Worm (Caenorhabditis elegans): Measurements from ENCODE around the gene clec-170.

clec-170 gene

ce11 chrIV:1228675-1229130 is 38.0 kb upstream of the clec-170 start, which contains the start of gene W09G12.7:
W09G12.7 (plus strand) TSS chrIV:1229080.
- no peak for TF ChIP-seq pat-9 (tag; optimal IDR thresholded peaks at IDR 0.05)
- no peak for TF ChIP-seq fax-1 (tag; optimal IDR thresholded peaks at IDR 0.05)

- TF ChIP-seq pha-4 (tag; optimal IDR thresholded peaks at IDR 0.05), result no peak
- no peak for TF ChIP-seq hlh-13 (GFP tag; optimal IDR thresholded peaks at IDR 0.05)
- TF ChIP-seq ceh-19 (GFP tag; optimal IDR thresholded peaks at IDR 0.05), result no peak
- no peak for TF ChIP-seq Y22D7AL.16 (tag; optimal IDR thresholded peaks at IDR 0.05)
- no peak for TF ChIP-seq ama-1 (optimal IDR thresholded peaks at IDR 0.05)
- no peak for TF ChIP-seq dmd-4 (tag; optimal IDR thresholded peaks at IDR 0.05; ENCODE audit: borderline replicate concordance)
- TF ChIP-seq pha-2 (tag; optimal IDR thresholded peaks at IDR 0.05), result no peak
- no peak for TF ChIP-seq pax-1 (tag; optimal IDR thresholded peaks at IDR 0.05)
- TF ChIP-seq ceh-6 (GFP tag; optimal IDR thresholded peaks at IDR 0.05), result no peak
- no peak for TF ChIP-seq unc-86 (tag; optimal IDR thresholded peaks at IDR 0.05)
- TF ChIP-seq pros-1 (tag; optimal IDR thresholded peaks at IDR 0.05), result no peak
- no peak for TF ChIP-seq lin-11 (tag; optimal IDR thresholded peaks at IDR 0.05)
- no peak for TF ChIP-seq elt-2 (tag; optimal IDR thresholded peaks at IDR 0.05)
- TF ChIP-seq pqm-1 (tag; optimal IDR thresholded peaks at IDR 0.05), result no peak
- TF ChIP-seq mec-3 (tag; optimal IDR thresholded peaks at IDR 0.05; ENCODE audit: borderline replicate concordance), result no peak
- TF ChIP-seq F13H6.1 (tag; optimal IDR thresholded peaks at IDR 0.05), result no peak
- no peak for TF ChIP-seq ceh-30 (tag; optimal IDR thresholded peaks at IDR 0.05)
- TF ChIP-seq sox-4 (tag; optimal IDR thresholded peaks at IDR 0.05), result no peak
- TF ChIP-seq rnt-1 (tag; optimal IDR thresholded peaks at IDR 0.05), result no peak
Observed at ce11 chrIV:1231589-1231988, 35.1 kb upstream of the clec-170 start, which contains the start of gene W09G12.6. W09G12.6 (plus strand) TSS chrIV:1231889.

- no peak for TF ChIP-seq pag-3 (tag; optimal IDR thresholded peaks at IDR 0.05; ENCODE audit: borderline replicate concordance)
- no peak for TF ChIP-seq sdc-2 (tag; optimal IDR thresholded peaks at IDR 0.05)
- TF ChIP-seq ref-2 (tag; optimal IDR thresholded peaks at IDR 0.05), result no peak
- no peak for TF ChIP-seq nhr-11 (tag; optimal IDR thresholded peaks at IDR 0.05)
- no peak for TF ChIP-seq ttx-3 (tag; optimal IDR thresholded peaks at IDR 0.05)
- TF ChIP-seq ceh-6 (GFP tag; optimal IDR thresholded peaks at IDR 0.05), result no peak
- TF ChIP-seq madf-2 (tag; optimal IDR thresholded peaks at IDR 0.05), result no peak
- TF ChIP-seq hlh-15 (tag; optimal IDR thresholded peaks at IDR 0.05), result no peak
- no peak for TF ChIP-seq tbx-7 (tag; optimal IDR thresholded peaks at IDR 0.05)
- TF ChIP-seq sox-2 (GFP tag; IDR thresholded peaks at IDR 0.05), result no peak
- TF ChIP-seq pat-9 (tag; optimal IDR thresholded peaks at IDR 0.05), result no peak
- TF ChIP-seq fkh-6 (tag; optimal IDR thresholded peaks at IDR 0.05), result no peak
- TF ChIP-seq K09A11.1 (tag; optimal IDR thresholded peaks at IDR 0.05; ENCODE audit: insufficient read depth), result no peak
- TF ChIP-seq ets-4 (tag; optimal IDR thresholded peaks at IDR 0.05), result no peak
- no peak for TF ChIP-seq mec-3 (tag; optimal IDR thresholded peaks at IDR 0.05; ENCODE audit: borderline replicate concordance)
Observed at ce11 chrIV:1232419-1233145, 34.1 kb upstream of the clec-170 start.

- TF ChIP-seq ahr-1 (tag; optimal IDR thresholded peaks at IDR 0.05) (no peak), K02D7.2 (tag; optimal IDR thresholded peaks at IDR 0.05) (no peak), ceh-48 (tag; optimal IDR thresholded peaks at IDR 0.05) (no peak), K09A11.1 (tag; optimal IDR thresholded peaks at IDR 0.05; ENCODE audit: insufficient read depth) (no peak), ztf-16 (tag; optimal IDR thresholded peaks at IDR 0.05) (no peak), sox-2 (GFP tag; IDR thresholded peaks at IDR 0.05) (no peak), ceh-18 (tag; optimal IDR thresholded peaks at IDR 0.05) (no peak), pag-3 (tag; optimal IDR thresholded peaks at IDR 0.05; ENCODE audit: borderline replicate concordance) (no peak), unc-42 (tag; optimal IDR thresholded peaks at IDR 0.05) (no peak)
Observed at ce11 chrIV:1234780-1235179, 31.9 kb upstream of the clec-170 start.
